Fruit fly (Drosophila melanogaster) whole organism, embryonic: ENCODE data around the gene CG14515.

Experiments used
- Ada2b ChIP-seq: fragments of 200-800 bp; sonication (Bioruptor generic); IDR thresholded peaks from 2 replicates; pipeline ENCODE4 v1.3.6; 2022; ENCODE audit warnings: missing biosample characterization, missing genetic modification characterization
- Adf1 ChIP-seq: fragments of 200-800 bp; sonication (Bioruptor generic); IDR thresholded peaks from 2 replicates; pipeline ENCODE4 v1.3.6; 2022; ENCODE audit warnings: missing biosample characterization, missing genetic modification characterization
- CG12155 ChIP-seq: fragments of 200-800 bp; sonication (Bioruptor generic); optimal IDR thresholded peaks from 3 replicates; lab custom pipeline; 2016; ENCODE audit warnings: missing biosample characterization, missing genetic modification characterization
- CG1233 ChIP-seq: fragments of 200-800 bp; sonication (Bioruptor generic); optimal IDR thresholded peaks from 4 replicates; lab custom pipeline; 2018; ENCODE audit warnings: missing biosample characterization, mild to moderate bottlenecking, missing genetic modification characterization
- CG13287 ChIP-seq: fragments of 200-800 bp; sonication (Bioruptor generic); IDR thresholded peaks from 2 replicates; pipeline ENCODE4 v1.3.6; 2022; ENCODE audit warnings: missing biosample characterization, missing genetic modification characterization; ENCODE audit not compliant: partially characterized antibody
- CG14710 ChIP-seq: fragments of 200-800 bp; sonication (Bioruptor generic); optimal IDR thresholded peaks from 3 replicates; lab custom pipeline; 2019; ENCODE audit warnings: missing biosample characterization, mild to moderate bottlenecking, missing genetic modification characterization, moderate library complexity
- CG16863 ChIP-seq: fragments of 200-800 bp; sonication (Bioruptor generic); optimal IDR thresholded peaks from 3 replicates; lab custom pipeline; 2016; ENCODE audit warnings: missing biosample characterization, missing genetic modification characterization
- CG17361 ChIP-seq: fragments of 200-800 bp; sonication (Bioruptor generic); IDR thresholded peaks from 3 replicates; pipeline ENCODE4 v1.3.6; 2022; ENCODE audit warnings: missing biosample characterization, missing genetic modification characterization
- CG1792 ChIP-seq: fragments of 200-800 bp; sonication (Bioruptor generic); optimal IDR thresholded peaks from 2 replicates; lab custom pipeline; 2016; ENCODE audit warnings: missing biosample characterization, missing genetic modification characterization
- CG2875 ChIP-seq: fragments of 200-800 bp; sonication (Bioruptor generic); optimal IDR thresholded peaks from 2 replicates; lab custom pipeline; 2017; ENCODE audit warnings: missing biosample characterization, mild to moderate bottlenecking, missing genetic modification characterization, missing genetic modification reagents
- CG3065 ChIP-seq: fragments of 200-800 bp; sonication (Bioruptor generic); optimal IDR thresholded peaks from 2 replicates; lab custom pipeline; 2016; ENCODE audit warnings: missing biosample characterization, missing genetic modification characterization
- CG3995 ChIP-seq: fragments of 200-800 bp; sonication (Bioruptor generic); optimal IDR thresholded peaks from 3 replicates; lab custom pipeline; 2016; ENCODE audit warnings: missing biosample characterization, missing genetic modification characterization
- CG6813 ChIP-seq: fragments of 200-800 bp; sonication (Bioruptor generic); optimal IDR thresholded peaks from 2 replicates; lab custom pipeline; 2017; ENCODE audit warnings: missing biosample characterization, missing genetic modification characterization, mild to moderate bottlenecking, moderate library complexity, missing genetic modification reagents
- CG8478 ChIP-seq: fragments of >200 bp; optimal IDR thresholded peaks from 2 replicates; lab custom pipeline; 2018
- CG9932 ChIP-seq: fragments of 200-800 bp; sonication (Bioruptor generic); IDR thresholded peaks from 2 replicates; pipeline ENCODE4 v1.3.6; 2022; ENCODE audit warnings: missing biosample characterization, missing genetic modification characterization
- Deaf1 ChIP-seq: fragments of 200-800 bp; optimal IDR thresholded peaks from 3 replicates; lab custom pipeline; 2019; ENCODE audit warnings: missing biosample characterization, mild to moderate bottlenecking, missing genetic modification characterization, moderate library complexity
- Dfd ChIP-seq, 2 experiments: fragments of >200 bp; optimal IDR thresholded peaks; 2 replicates each; lab custom pipeline; 2017; ENCODE audit warnings: missing biosample characterization in 2 of 2, missing genetic modification characterization in 2 of 2
- Dref ChIP-seq: fragments of 200-800 bp; sonication (Bioruptor generic); IDR thresholded peaks from 2 replicates; pipeline ENCODE4 v1.3.6; 2022; ENCODE audit warnings: missing biosample characterization, missing genetic modification characterization
- Drgx ChIP-seq: fragments of 200-800 bp; sonication (Bioruptor generic); IDR thresholded peaks from 2 replicates; pipeline ENCODE4 v1.3.6; 2022; ENCODE audit warnings: missing biosample characterization, missing genetic modification characterization
- Hand ChIP-seq: fragments of 200-800 bp; sonication (Bioruptor generic); optimal IDR thresholded peaks from 2 replicates; lab custom pipeline; 2017; ENCODE audit warnings: mild to moderate bottlenecking, missing biosample characterization, missing genetic modification reagents, missing genetic modification characterization
- HmgZ ChIP-seq: fragments of 200-800 bp; sonication (Bioruptor generic); optimal IDR thresholded peaks from 2 replicates; lab custom pipeline; 2018; ENCODE audit warnings: missing biosample characterization, mild to moderate bottlenecking, missing genetic modification characterization
- Jarid2 ChIP-seq: fragments of 200-800 bp; sonication (Bioruptor generic); optimal IDR thresholded peaks from 3 replicates; lab custom pipeline; 2017; ENCODE audit warnings: mild to moderate bottlenecking, missing biosample characterization, missing genetic modification reagents, missing genetic modification characterization
- MTF-1 ChIP-seq: fragments of 200-800 bp; sonication (Bioruptor generic); optimal IDR thresholded peaks from 2 replicates; lab custom pipeline; 2018; ENCODE audit warnings: missing biosample characterization, mild to moderate bottlenecking, missing genetic modification characterization, borderline replicate concordance
- Max ChIP-seq: fragments of 200-800 bp; sonication (Bioruptor generic); optimal IDR thresholded peaks from 2 replicates; lab custom pipeline; 2016; ENCODE audit warnings: missing biosample characterization, mild to moderate bottlenecking, missing genetic modification characterization
- Ptx1 ChIP-seq: fragments of 200-800 bp; sonication (Bioruptor generic); IDR thresholded peaks from 2 replicates; pipeline ENCODE4 v1.3.6; 2022; ENCODE audit warnings: missing biosample characterization, missing genetic modification characterization
- Rfx ChIP-seq: fragments of 200-800 bp; sonication (Bioruptor generic); IDR thresholded peaks from 2 replicates; pipeline ENCODE4 v1.3.6; 2022; ENCODE audit warnings: missing biosample characterization, missing genetic modification characterization
- Sox100B ChIP-seq: fragments of 200-800 bp; sonication (Bioruptor generic); optimal IDR thresholded peaks from 3 replicates; lab custom pipeline; 2018; ENCODE audit warnings: missing biosample characterization, mild to moderate bottlenecking, missing genetic modification characterization
- Stat92E ChIP-seq, 3 experiments: fragments of >200 bp in 2 of 3; fragments of 200-800 bp in 1 of 3; sonication (Bioruptor generic) in 1 of 3; optimal IDR thresholded peaks; 2 replicates each; lab custom pipeline; 2017 to 2019; ENCODE audit warnings: missing biosample characterization in 3 of 3, missing genetic modification characterization in 3 of 3, mild to moderate bottlenecking in 1 of 3, moderate library complexity in 1 of 3
- YL-1 ChIP-seq: fragments of 200-800 bp; sonication (Bioruptor generic); optimal IDR thresholded peaks from 3 replicates; lab custom pipeline; 2017; ENCODE audit warnings: missing biosample characterization, mild to moderate bottlenecking, missing genetic modification characterization
- ato ChIP-seq: fragments of 200-800 bp; sonication (Bioruptor generic); IDR thresholded peaks from 2 replicates; pipeline ENCODE4 v1.3.6; 2022; ENCODE audit warnings: missing biosample characterization, missing genetic modification characterization; ENCODE audit not compliant: partially characterized antibody
- ci ChIP-seq: fragments of 200-800 bp; sonication (Bioruptor generic); IDR thresholded peaks from 3 replicates; pipeline ENCODE4 v1.3.6; 2022; ENCODE audit warnings: missing biosample characterization, missing genetic modification characterization
- eyg ChIP-seq: fragments of 200-800 bp; sonication (Bioruptor generic); optimal IDR thresholded peaks from 3 replicates; lab custom pipeline; 2016; ENCODE audit warnings: missing biosample characterization, missing genetic modification characterization
- grau ChIP-seq: fragments of 200-800 bp; optimal IDR thresholded peaks from 3 replicates; lab custom pipeline; 2019; ENCODE audit warnings: missing biosample characterization, mild to moderate bottlenecking, missing genetic modification characterization, moderate library complexity
- ham ChIP-seq: fragments of 200-800 bp; sonication (Bioruptor generic); IDR thresholded peaks from 2 replicates; pipeline ENCODE4 v1.3.6; 2022; ENCODE audit warnings: missing biosample characterization, missing genetic modification characterization
- hbn ChIP-seq: fragments of 200-800 bp; sonication (Bioruptor generic); IDR thresholded peaks from 2 replicates; pipeline ENCODE4 v1.3.6; 2022; ENCODE audit warnings: missing biosample characterization, missing genetic modification characterization; ENCODE audit not compliant: partially characterized antibody
- inv ChIP-seq: fragments of 200-800 bp; sonication (Bioruptor generic); IDR thresholded peaks from 2 replicates; pipeline ENCODE4 v1.3.6; 2022; ENCODE audit warnings: missing biosample characterization, missing genetic modification characterization; ENCODE audit not compliant: partially characterized antibody
- jigr1 ChIP-seq: fragments of 200-800 bp; sonication (Bioruptor generic); IDR thresholded peaks from 3 replicates; pipeline ENCODE4 v1.3.6; 2022; ENCODE audit warnings: missing biosample characterization, missing genetic modification characterization
- kni ChIP-seq: fragments of 200-800 bp; sonication (Bioruptor generic); optimal IDR thresholded peaks from 3 replicates; lab custom pipeline; 2017; ENCODE audit warnings: mild to moderate bottlenecking, missing biosample characterization, missing genetic modification reagents, missing genetic modification characterization
- slbo ChIP-seq: fragments of 200-800 bp; sonication (Bioruptor generic); IDR thresholded peaks from 2 replicates; pipeline ENCODE4 v1.3.6; 2022; ENCODE audit warnings: missing biosample characterization, missing genetic modification characterization
- sob ChIP-seq: fragments of 200-800 bp; sonication (Bioruptor generic); IDR thresholded peaks from 2 replicates; pipeline ENCODE4 v1.3.6; 2022; ENCODE audit warnings: missing biosample characterization, missing genetic modification characterization
- sug ChIP-seq: fragments of 200-800 bp; optimal IDR thresholded peaks from 2 replicates; lab custom pipeline; 2019; ENCODE audit warnings: missing biosample characterization, mild to moderate bottlenecking, missing genetic modification characterization, moderate library complexity
- tna ChIP-seq: fragments of 200-800 bp; sonication (Bioruptor generic); IDR thresholded peaks from 2 replicates; pipeline ENCODE4 v1.3.6; 2022; ENCODE audit warnings: missing biosample characterization, missing genetic modification characterization; ENCODE audit not compliant: partially characterized antibody
- trem ChIP-seq: fragments of 200-800 bp; optimal IDR thresholded peaks from 3 replicates; lab custom pipeline; 2019; ENCODE audit warnings: missing biosample characterization, mild to moderate bottlenecking, missing genetic modification characterization, moderate library complexity
- zen2 ChIP-seq: fragments of 200-800 bp; sonication (Bioruptor generic); IDR thresholded peaks from 3 replicates; pipeline ENCODE4 v1.3.6; 2022; ENCODE audit warnings: missing biosample characterization, missing genetic modification characterization; ENCODE audit not compliant: partially characterized antibody

The CG14515 gene

DNA sequence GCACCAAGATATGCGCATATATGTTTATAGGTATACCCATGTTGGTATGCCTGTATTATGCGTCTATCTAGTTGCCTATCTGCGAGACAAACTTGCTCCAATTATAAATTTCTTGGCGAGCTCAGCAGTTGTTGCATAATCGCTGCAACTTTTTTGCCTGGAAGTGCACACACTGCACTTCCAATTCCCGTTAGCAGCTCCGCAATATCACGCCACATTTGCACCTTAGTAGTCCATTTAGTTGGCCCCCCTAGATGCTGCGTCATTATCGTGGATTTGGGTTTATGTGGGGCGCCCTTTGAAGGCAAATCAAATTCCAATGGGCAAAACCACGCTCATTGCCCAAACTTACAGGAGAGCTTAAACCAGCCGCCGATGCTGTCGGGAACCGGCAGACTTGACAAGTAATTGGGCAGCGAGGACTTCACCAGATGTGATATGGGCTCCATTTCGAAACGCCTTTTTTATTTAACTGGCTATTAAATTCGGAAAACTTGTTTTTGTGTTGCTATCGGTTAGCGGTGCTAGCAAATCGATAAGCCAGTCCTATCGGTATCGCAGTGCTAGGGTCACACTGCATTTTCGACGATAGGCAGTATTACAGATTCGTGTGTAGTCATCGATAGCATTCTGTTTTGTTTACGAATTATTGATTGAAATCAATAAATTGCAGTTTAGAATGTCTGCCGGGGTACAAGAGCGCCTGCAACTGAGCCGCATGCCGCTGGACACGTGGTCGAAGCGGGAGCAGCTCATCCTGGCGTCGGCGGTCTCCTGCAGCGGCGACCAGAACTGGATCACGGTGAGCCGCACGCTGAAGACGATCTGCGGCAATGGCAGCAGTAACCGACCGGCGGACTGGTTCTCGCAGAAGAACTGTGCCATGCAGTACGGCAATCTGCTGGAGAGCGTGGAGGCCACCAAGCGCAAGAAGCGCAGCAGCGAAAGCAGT lies 25.8 kb downstream of the CG14515 start, which contains the start of the genes Cisd2 and Brd8 (continued):
- TF ChIP-seq grau (tag; lab: Kevin White, UChicago), result peak; percentile 8
- TF ChIP-seq Sox100B (GFP tag; lab: Kevin White, UChicago), result no peak
- TF ChIP-seq ci, result peak; percentile 35; the same call in 1 of the 3 replicates
- peak; percentile 96 for TF ChIP-seq zen2
- peak; percentile 94 for TF ChIP-seq CG13287 (GFP tag; lab: Robert Waterston, UW)
- peak; percentile 97 for TF ChIP-seq tna (GFP tag; lab: Robert Waterston, UW)
- no peak for TF ChIP-seq Max (GFP tag; lab: Kevin White, UChicago)
- TF ChIP-seq ato, result peak; percentile 96
- no peak for TF ChIP-seq CG3065 (GFP tag; lab: Kevin White, UChicago)
- TF ChIP-seq Deaf1 (tag; lab: Kevin White, UChicago), result no peak
- peak; percentile 90 for TF ChIP-seq inv
- TF ChIP-seq CG17361 (GFP tag; lab: Robert Waterston, UW), result 0 out of 3 replicates have a peak, but pooled peaks have one; percentile 14
- TF ChIP-seq slbo (GFP tag; lab: Robert Waterston, UW), result peak; percentile 25; the same call in 1 of the 2 replicates
- TF ChIP-seq YL-1, result peak; percentile 79
- TF ChIP-seq CG1233, result no peak
- TF ChIP-seq sob, result 0 out of 2 replicates have a peak, but pooled peaks have one; percentile 27
- peak; percentile 54 for TF ChIP-seq CG14710
- no peak for TF ChIP-seq CG1792 (GFP tag; lab: Kevin White, UChicago)
- no peak for TF ChIP-seq Ada2b (GFP tag; lab: Robert Waterston, UW)

DNA sequence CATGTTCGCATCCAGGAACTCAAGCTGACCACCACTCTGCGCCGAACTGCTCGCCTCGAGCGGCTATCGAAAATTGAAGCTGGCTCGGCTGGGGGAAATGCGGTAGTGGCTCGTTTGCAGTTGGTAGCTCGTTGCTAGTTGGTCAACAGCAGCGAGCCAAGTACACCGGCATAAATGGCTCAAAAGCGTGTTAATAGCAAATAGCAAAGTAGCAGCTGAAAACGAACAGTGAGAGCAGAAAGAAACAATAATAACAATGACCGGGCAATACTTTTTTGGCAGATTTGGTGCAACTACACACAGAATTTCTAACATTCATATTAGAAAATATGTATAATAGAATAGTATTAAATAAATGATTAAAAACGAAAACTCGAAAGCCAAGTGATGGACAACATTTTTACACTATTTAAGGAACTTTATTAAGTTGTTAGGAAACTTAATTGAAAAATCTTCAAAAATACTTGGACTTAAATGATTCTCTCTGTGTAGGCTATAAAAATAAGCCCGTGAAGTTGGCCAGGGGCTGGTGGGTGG lies 30.4 kb downstream of the CG14515 start, which contains the start of gene CG14507:
CG14507 (minus strand) TSS at position 51 of the 537 bp plus-strand sequence.
- TF ChIP-seq Drgx (GFP tag; lab: Robert Waterston, UW) (peak; percentile 8; the same call in 1 of the 2 replicates), Dfd (GFP tag; optimal IDR thresholded peaks at IDR 0.05; lab: Kevin White, UChicago) (no peak), Jarid2 (GFP tag; lab: Kevin White, UChicago) (no peak), eyg (no peak)
- TF ChIP-seq, all 482 proteins: peak for 1

DNA sequence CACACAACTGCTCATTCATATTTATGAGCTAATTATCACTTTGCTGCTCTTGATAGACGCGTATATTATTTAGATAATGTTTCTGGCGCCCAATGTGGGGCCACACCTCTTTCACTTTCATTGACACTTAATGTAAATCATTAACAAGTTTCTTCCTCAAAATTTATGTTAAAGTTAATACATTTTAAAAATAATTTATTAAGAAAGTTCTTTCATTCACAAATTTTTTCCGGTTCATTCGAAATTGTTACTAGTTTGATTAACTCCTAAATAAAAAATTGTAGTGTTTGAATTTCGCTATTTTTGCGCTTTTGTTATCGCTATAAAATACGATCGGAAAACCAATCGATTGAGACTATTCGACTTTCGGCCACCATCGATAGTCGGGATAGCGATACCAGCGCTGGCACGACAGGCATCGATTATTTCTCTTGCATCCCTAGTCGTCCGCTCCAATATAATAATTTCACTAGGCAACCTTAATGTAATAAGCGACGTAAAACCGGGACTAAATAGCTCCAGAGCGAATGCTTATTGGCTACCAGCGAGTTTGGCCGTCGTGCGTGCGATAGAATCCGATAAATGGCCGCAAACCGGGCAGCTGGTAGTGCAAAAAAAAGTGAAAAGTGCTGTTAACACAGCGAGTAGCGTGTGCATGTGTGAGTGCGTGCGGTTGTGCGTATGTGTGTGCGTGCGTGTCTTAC lies 31.5 kb downstream of the CG14515 start, which contains the start of gene Usp1:
Usp1 (plus strand) TSS at position 417 of the 704 bp plus-strand sequence.
- TF ChIP-seq CG6813 (GFP tag; lab: Kevin White, UChicago) (no peak), Ptx1 (GFP tag; lab: Robert Waterston, UW) (no peak), jigr1 (GFP tag; lab: Robert Waterston, UW) (no peak), CG3995 (GFP tag; lab: Kevin White, UChicago) (no peak), trem (peak; percentile 54), ham (no peak), Adf1 (GFP tag; lab: Robert Waterston, UW) (no peak), Hand (GFP tag; lab: Kevin White, UChicago) (no peak), hbn (GFP tag; lab: Robert Waterston, UW) (peak; percentile 87), sug (tag; lab: Kevin White, UChicago) (peak; percentile 8), HmgZ (tag; lab: Kevin White, UChicago) (peak; percentile 37), Stat92E (GFP tag; optimal IDR thresholded peaks at IDR 0.05; lab: Kevin White, UChicago) (peak in 1 of 3 experiments; percentile 42), kni (GFP tag; lab: Kevin White, UChicago) (peak; percentile 4), inv (peak; percentile 93), CG16863 (no peak), CG9932 (GFP tag; lab: Robert Waterston, UW) (peak; percentile 63), MTF-1 (no peak), Rfx (GFP tag; lab: Robert Waterston, UW) (0 out of 2 replicates have a peak, but pooled peaks have one; percentile 20), grau (tag; lab: Kevin White, UChicago) (peak; percentile 10), CG2875 (no peak), CG12155 (GFP tag; lab: Kevin White, UChicago) (peak; percentile 99), CG8478 (lab: Kevin White, UChicago) (peak; percentile 87), Dref (GFP tag; lab: Robert Waterston, UW) (peak; percentile 100)
